Worm (Caenorhabditis elegans) whole organism, young adult: ENCODE data around the gene pho-13.

Source experiments
- nfya-2 ChIP-seq: fragments of 200-800 bp; sonication (Bioruptor generic); IDR thresholded peaks from 2 replicates; pipeline ENCODE4 v1.3.6; 2022; ENCODE audit warnings: missing genetic modification reagents, missing genetic modification characterization, missing compliant biosample characterization
- unc-130 ChIP-seq: sonication (generic microtip); optimal IDR thresholded peaks from 2 replicates; lab custom pipeline; 2016; ENCODE audit warnings: missing genetic modification reagents, missing genetic modification characterization, missing compliant biosample characterization
- ztf-6 ChIP-seq: fragments of 200-800 bp; sonication (Bioruptor generic); IDR thresholded peaks from 2 replicates; pipeline ENCODE4 v1.3.6; 2022; ENCODE audit warnings: missing genetic modification reagents, missing genetic modification characterization, missing compliant biosample characterization

DNA sequence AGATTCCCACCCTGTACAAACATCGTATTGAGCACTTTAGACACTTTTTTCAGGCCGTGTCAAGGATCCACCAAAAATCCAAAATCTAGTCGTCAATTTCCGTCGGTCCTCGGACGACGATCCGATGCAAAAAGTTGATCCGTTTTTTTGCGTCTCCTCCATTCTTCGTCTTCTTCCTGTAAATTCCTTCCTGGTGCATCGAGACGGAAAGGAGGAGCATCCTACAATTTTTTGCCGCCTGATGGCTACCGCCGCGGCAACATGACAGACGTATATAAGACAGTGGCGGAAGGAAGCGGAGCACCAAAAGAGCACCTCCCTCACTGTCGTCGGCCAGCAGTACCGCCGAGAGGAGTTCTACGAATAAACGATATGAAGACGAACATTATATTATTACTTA, 6.0 kb downstream of the pho-13 start, which contains the start of gene appg-2:
- TF ChIP-seq unc-130: no peak
- no peak for TF ChIP-seq nfya-2 (GFP tag; lab: Robert Waterston, UW)
- no peak for TF ChIP-seq ztf-6 (GFP tag; lab: Robert Waterston, UW)
